Worm (Caenorhabditis elegans) whole organism, L4 larva: ENCODE data around the gene tars-1.

Experiments
- F37D6.2 ChIP-seq: sonication (generic microtip); optimal IDR thresholded peaks from 2 replicates; lab custom pipeline; 2016; ENCODE audit warnings: mild to moderate bottlenecking, missing genetic modification characterization, missing compliant biosample characterization
- F49E8.2 ChIP-seq: sonication (generic microtip); optimal IDR thresholded peaks from 2 replicates; lab custom pipeline; 2016; ENCODE audit warnings: missing compliant biosample characterization, mild to moderate bottlenecking, missing genetic modification characterization, borderline replicate concordance
- T20F7.1 ChIP-seq: fragments of 200-800 bp; sonication (Bioruptor generic); optimal IDR thresholded peaks from 2 replicates; lab custom pipeline; 2018; ENCODE audit warnings: mild to moderate bottlenecking, missing genetic modification characterization, missing compliant biosample characterization
- T26A8.4 ChIP-seq: fragments of 200-800 bp; sonication (Bioruptor generic); IDR thresholded peaks from 2 replicates; pipeline ENCODE4 v1.3.6; 2022; ENCODE audit warnings: missing genetic modification characterization, missing compliant biosample characterization
- Y5F2A.4 ChIP-seq: fragments of 200-800 bp; sonication (Bioruptor generic); optimal IDR thresholded peaks from 2 replicates; lab custom pipeline; 2018; ENCODE audit warnings: mild to moderate bottlenecking, missing genetic modification characterization, missing compliant biosample characterization
- Y75B8A.6 ChIP-seq: fragments of 200-800 bp; sonication (Bioruptor generic); IDR thresholded peaks from 2 replicates; pipeline ENCODE4 v1.3.6; 2022; ENCODE audit warnings: missing genetic modification reagents, missing genetic modification characterization, missing compliant biosample characterization
- ZK337.2 ChIP-seq: fragments of 200-800 bp; sonication (Bioruptor generic); IDR thresholded peaks from 2 replicates; pipeline ENCODE4 v1.3.6; 2022; ENCODE audit warnings: missing genetic modification reagents, missing genetic modification characterization, missing compliant biosample characterization
- aha-1 ChIP-seq: fragments of 150-350 bp; peaks from one replicate; lab custom pipeline; 2014; ENCODE audit warnings: missing biosample characterization, missing genetic modification characterization
- attf-4 ChIP-seq: sonication (generic microtip); optimal IDR thresholded peaks from 3 replicates; lab custom pipeline; 2017; ENCODE audit warnings: missing biosample characterization, missing genetic modification characterization
- ceh-44 ChIP-seq: fragments of 200-800 bp; sonication (Bioruptor generic); IDR thresholded peaks from 2 replicates; pipeline ENCODE4 v1.3.6; 2022; ENCODE audit warnings: missing genetic modification reagents, missing genetic modification characterization, missing compliant biosample characterization
- ceh-62 ChIP-seq: sonication (generic microtip); optimal IDR thresholded peaks from 2 replicates; lab custom pipeline; 2017; ENCODE audit warnings: missing biosample characterization, missing genetic modification characterization
- ceh-82 ChIP-seq: sonication (generic microtip); optimal IDR thresholded peaks from 2 replicates; lab custom pipeline; 2017; ENCODE audit warnings: missing biosample characterization, missing genetic modification characterization
- ces-1 ChIP-seq: fragments of 150-350 bp; sonication (generic microtip); optimal IDR thresholded peaks from 4 replicates; lab custom pipeline; 2014; ENCODE audit warnings: missing biosample characterization, missing genetic modification reagents, missing genetic modification characterization
- cey-2 ChIP-seq: sonication (generic microtip); optimal IDR thresholded peaks from 3 replicates; lab custom pipeline; 2017; ENCODE audit warnings: missing genetic modification characterization, mild to moderate bottlenecking, missing compliant biosample characterization, antibody characterized with exemption, borderline replicate concordance; ENCODE audit not compliant: insufficient read depth
- daf-16 ChIP-seq, 3 experiments: sonication (generic microtip); optimal IDR thresholded peaks; 2 replicates each; lab custom pipeline; 2016 to 2017; ENCODE audit warnings: missing genetic modification characterization in 3 of 3, missing genetic modification reagents in 3 of 3, mild to moderate bottlenecking in 2 of 3, missing compliant biosample characterization in 2 of 3, missing biosample characterization in 1 of 3, moderate library complexity in 1 of 3
- dmd-6 ChIP-seq: fragments of 200-800 bp; sonication (Bioruptor generic); IDR thresholded peaks from 2 replicates; pipeline ENCODE4 v1.3.6; 2022; ENCODE audit warnings: missing genetic modification reagents, missing genetic modification characterization, missing compliant biosample characterization
- duxl-1 ChIP-seq: sonication (generic microtip); optimal IDR thresholded peaks from 2 replicates; lab custom pipeline; 2016; ENCODE audit warnings: mild to moderate bottlenecking, missing genetic modification characterization, moderate library complexity, missing compliant biosample characterization; ENCODE audit not compliant: poor library complexity
- egl-43 ChIP-seq: fragments of 200-800 bp; sonication (Bioruptor generic); IDR thresholded peaks from 2 replicates; pipeline ENCODE4 v1.3.6; 2022; ENCODE audit warnings: missing genetic modification reagents, missing genetic modification characterization, missing compliant biosample characterization
- fos-1 ChIP-seq: fragments of 150-350 bp; optimal IDR thresholded peaks from 2 replicates; lab custom pipeline; 2014; ENCODE audit warnings: missing biosample characterization, missing genetic modification characterization
- gei-8 ChIP-seq: fragments of 200-800 bp; sonication (Bioruptor generic); optimal IDR thresholded peaks from 2 replicates; lab custom pipeline; 2018; ENCODE audit warnings: mild to moderate bottlenecking, missing genetic modification characterization, missing compliant biosample characterization
- hlh-11 ChIP-seq: fragments of 200-800 bp; sonication (Bioruptor generic); optimal IDR thresholded peaks from 2 replicates; lab custom pipeline; 2018; ENCODE audit warnings: mild to moderate bottlenecking, missing genetic modification characterization, missing compliant biosample characterization
- hlh-30 ChIP-seq: sonication (generic microtip); optimal IDR thresholded peaks from 2 replicates; lab custom pipeline; 2017; ENCODE audit warnings: antibody characterized with exemption, mild to moderate bottlenecking, missing genetic modification characterization, missing compliant biosample characterization; ENCODE audit not compliant: insufficient read depth
- jun-1 ChIP-seq: fragments of 150-350 bp; optimal IDR thresholded peaks from 2 replicates; lab custom pipeline; 2014; ENCODE audit warnings: missing biosample characterization, missing genetic modification reagents, missing genetic modification characterization
- lin-29 ChIP-seq: fragments of 200-800 bp; sonication (Bioruptor generic); IDR thresholded peaks from 2 replicates; pipeline ENCODE4 v1.3.6; 2022; ENCODE audit warnings: missing genetic modification reagents, missing genetic modification characterization, missing compliant biosample characterization
- lin-38 ChIP-seq: fragments of 200-800 bp; sonication (Bioruptor generic); IDR thresholded peaks from 2 replicates; pipeline ENCODE4 v1.3.6; 2022; ENCODE audit warnings: missing genetic modification reagents, missing genetic modification characterization, missing compliant biosample characterization
- lsy-2 ChIP-seq, 2 experiments: fragments of 150-350 bp in 1 of 2; sonication (generic microtip) in 1 of 2; optimal IDR thresholded peaks; 2 replicates each; lab custom pipeline; 2014 to 2017; ENCODE audit warnings: missing biosample characterization in 2 of 2, missing genetic modification characterization in 2 of 2
- madf-9 ChIP-seq: fragments of 200-800 bp; sonication (Bioruptor generic); conservative IDR thresholded peaks from 2 replicates; pipeline ENCODE4 v1.3.6; 2022; ENCODE audit warnings: missing genetic modification reagents, missing genetic modification characterization, missing compliant biosample characterization
- mdl-1 ChIP-seq, 2 experiments: fragments of 150-350 bp in 1 of 2; sonication (generic microtip) in 1 of 2; optimal IDR thresholded peaks; 2 replicates each; lab custom pipeline; 2014 to 2017; ENCODE audit warnings: missing biosample characterization in 2 of 2, missing genetic modification characterization in 2 of 2
- mxl-3 ChIP-seq: fragments of 200-800 bp; sonication (Bioruptor generic); optimal IDR thresholded peaks from 2 replicates; lab custom pipeline; 2018; ENCODE audit warnings: mild to moderate bottlenecking, missing genetic modification characterization, missing compliant biosample characterization
- nhr-11 ChIP-seq: fragments of 150-350 bp; optimal IDR thresholded peaks from 2 replicates; lab custom pipeline; 2014; ENCODE audit warnings: missing biosample characterization, missing genetic modification characterization
- nhr-25 ChIP-seq: sonication (generic microtip); optimal IDR thresholded peaks from 2 replicates; lab custom pipeline; 2017; ENCODE audit warnings: missing genetic modification characterization, mild to moderate bottlenecking, missing compliant biosample characterization, antibody characterized with exemption, moderate library complexity, borderline replicate concordance; ENCODE audit not compliant: insufficient read depth
- nhr-28 ChIP-seq: fragments of 150-350 bp; optimal IDR thresholded peaks from 2 replicates; lab custom pipeline; 2014; ENCODE audit warnings: missing biosample characterization, missing genetic modification characterization
- nhr-41 ChIP-seq: fragments of 200-800 bp; sonication (Bioruptor generic); IDR thresholded peaks from 2 replicates; pipeline ENCODE4 v1.3.6; 2022; ENCODE audit warnings: missing genetic modification reagents, missing genetic modification characterization, missing compliant biosample characterization
- nhr-48 ChIP-seq: sonication (generic microtip); optimal IDR thresholded peaks from 2 replicates; lab custom pipeline; 2016; ENCODE audit warnings: mild to moderate bottlenecking, missing genetic modification characterization, missing compliant biosample characterization
- nhr-6 ChIP-seq: fragments of 150-350 bp; optimal IDR thresholded peaks from 2 replicates; lab custom pipeline; 2014; ENCODE audit warnings: missing biosample characterization, missing genetic modification characterization
- pqm-1 ChIP-seq: sonication (generic microtip); optimal IDR thresholded peaks from 2 replicates; lab custom pipeline; 2017; ENCODE audit warnings: missing biosample characterization, missing genetic modification characterization
- rbr-2 ChIP-seq: sonication (generic microtip); optimal IDR thresholded peaks from 2 replicates; lab custom pipeline; 2016; ENCODE audit warnings: missing genotype, missing genetic modification characterization, missing compliant biosample characterization
- saeg-2 ChIP-seq: fragments of 200-800 bp; sonication (Bioruptor generic); IDR thresholded peaks from 2 replicates; pipeline ENCODE4 v1.3.6; 2022; ENCODE audit warnings: missing genetic modification reagents, missing genetic modification characterization, missing compliant biosample characterization
- sdz-12 ChIP-seq: fragments of 200-800 bp; sonication (Bioruptor generic); optimal IDR thresholded peaks from 2 replicates; lab custom pipeline; 2018; ENCODE audit warnings: mild to moderate bottlenecking, missing genetic modification characterization, missing compliant biosample characterization
- set-16 ChIP-seq: fragments of 200-800 bp; sonication (Bioruptor generic); IDR thresholded peaks from 2 replicates; pipeline ENCODE4 v1.3.6; 2022; ENCODE audit warnings: missing genetic modification reagents, missing genetic modification characterization, missing compliant biosample characterization
- snpc-1.2 ChIP-seq: fragments of 200-800 bp; sonication (Bioruptor generic); IDR thresholded peaks from 2 replicates; pipeline ENCODE4 v1.3.6; 2022; ENCODE audit warnings: missing genetic modification reagents, missing genetic modification characterization, missing compliant biosample characterization
- spr-3 ChIP-seq: fragments of 200-800 bp; sonication (Bioruptor generic); optimal IDR thresholded peaks from 2 replicates; lab custom pipeline; 2018; ENCODE audit warnings: mild to moderate bottlenecking, missing genetic modification characterization, missing compliant biosample characterization
- tag-97 ChIP-seq: fragments of 200-800 bp; sonication (Bioruptor generic); IDR thresholded peaks from 2 replicates; pipeline ENCODE4 v1.3.6; 2022; ENCODE audit warnings: missing genetic modification characterization, missing compliant biosample characterization
- tra-1 ChIP-seq: fragments of 200-800 bp; sonication (Bioruptor generic); IDR thresholded peaks from 2 replicates; pipeline ENCODE4 v1.3.6; 2022; ENCODE audit warnings: missing genetic modification reagents, missing genetic modification characterization, missing compliant biosample characterization
- unc-62 ChIP-seq, 3 experiments: fragments of 150-350 bp in 1 of 3; sonication (generic microtip); optimal IDR thresholded peaks in 2 of 3; peaks in 1 of 3; 1 replicate in 1 of 3; 2 replicates in 2 of 3; lab custom pipeline; 2014 to 2017; ENCODE audit warnings: missing biosample characterization in 3 of 3, missing genetic modification characterization in 3 of 3, missing genetic modification reagents in 3 of 3, missing genotype in 1 of 3
- zfp-2 ChIP-seq: sonication (generic microtip); optimal IDR thresholded peaks from 2 replicates; lab custom pipeline; 2016; ENCODE audit warnings: mild to moderate bottlenecking, missing genetic modification characterization, missing compliant biosample characterization

The tars-1 gene

DNA sequence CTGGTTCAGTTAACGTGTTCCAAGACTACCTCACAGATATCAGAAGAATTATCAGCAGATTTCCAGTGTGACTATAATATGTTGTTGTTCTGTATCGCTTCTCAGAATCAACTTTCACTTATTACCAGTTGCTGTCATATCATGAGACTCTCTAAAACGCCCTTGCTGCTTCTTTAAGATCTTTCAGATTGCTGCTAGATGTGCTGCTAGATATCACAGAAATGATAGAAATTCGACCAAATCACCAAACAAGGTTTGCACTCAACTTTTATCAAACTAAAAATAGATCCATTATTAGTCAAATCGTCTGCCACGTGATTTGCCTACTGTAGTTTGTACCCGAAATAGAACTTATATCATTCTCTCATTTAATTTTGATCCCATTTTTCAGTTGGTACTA, 50.9 kb downstream of the tars-1 start (continued):
- no peak for TF ChIP-seq Y5F2A.4 (GFP tag; lab: Kevin White, UChicago)
- TF ChIP-seq, all 104 proteins: peak for 3

- TF ChIP-seq daf-16 (GFP tag; optimal IDR thresholded peaks at IDR 0.05; lab: Kevin White, UChicago) (no peak), daf-16 (tag; optimal IDR thresholded peaks at IDR 0.05; lab: Kevin White, UChicago) (no peak), snpc-1.2 (GFP tag; lab: Robert Waterston, UW) (no peak), ceh-82 (tag; lab: Kevin White, UChicago) (no peak), gei-8 (GFP tag; lab: Kevin White, UChicago) (no peak), duxl-1 (tag; lab: Kevin White, UChicago) (no peak), T20F7.1 (GFP tag; lab: Kevin White, UChicago) (no peak), attf-4 (no peak), T26A8.4 (no peak), lin-29 (no peak), sdz-12 (no peak), hlh-11 (tag; lab: Kevin White, UChicago) (no peak), nhr-11 (tag; lab: Kevin White, UChicago) (no peak)
Measured at ce11 chrII:11642736-11643135, 52.7 kb downstream of the tars-1 start.

DNA sequence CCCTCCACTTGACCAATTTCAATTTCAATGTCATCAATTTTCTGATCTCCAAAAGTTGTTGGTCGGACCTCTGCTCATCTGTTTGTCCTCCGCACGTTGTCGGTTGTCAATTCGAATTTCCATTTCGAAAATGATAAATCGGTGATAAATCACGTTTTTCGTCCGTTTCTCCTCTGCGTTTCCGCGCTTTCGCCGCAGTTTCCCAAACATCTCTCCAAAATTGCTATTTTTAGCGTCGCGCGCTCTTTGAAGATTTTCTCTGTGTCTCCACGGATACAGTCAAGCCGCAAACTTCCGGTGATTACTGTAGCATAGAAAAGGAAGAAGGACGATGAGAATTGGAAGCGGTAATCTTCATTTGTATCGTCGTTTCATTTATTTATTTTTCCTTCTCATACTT, 53.4 kb downstream of the tars-1 start:
- TF ChIP-seq jun-1 (tag; lab: Kevin White, UChicago): no peak
- no peak for TF ChIP-seq F49E8.2 (tag; lab: Kevin White, UChicago)
- TF ChIP-seq hlh-11 (tag; lab: Kevin White, UChicago): peak; percentile 66
- no peak for TF ChIP-seq F37D6.2 (tag; lab: Kevin White, UChicago)
- no peak for TF ChIP-seq spr-3
- TF ChIP-seq pqm-1: no peak
- TF ChIP-seq lsy-2 (tag; optimal IDR thresholded peaks at IDR 0.05; lab: Kevin White, UChicago): peak in 1 of 2 experiments; percentile 16
- peak; percentile 59 for TF ChIP-seq nhr-28 (tag; lab: Kevin White, UChicago)
- TF ChIP-seq lin-38 (GFP tag; lab: Robert Waterston, UW): no peak
- TF ChIP-seq dmd-6 (GFP tag; lab: Robert Waterston, UW): no peak
- TF ChIP-seq zfp-2 (tag; lab: Kevin White, UChicago): no peak
- TF ChIP-seq nhr-6: no peak
- 0 out of 2 replicates have a peak, but pooled peaks have one; percentile 5 for TF ChIP-seq tra-1 (GFP tag; lab: Robert Waterston, UW)
- TF ChIP-seq Y5F2A.4 (GFP tag; lab: Kevin White, UChicago): no peak
- no peak for TF ChIP-seq ceh-62
- TF ChIP-seq fos-1 (tag; lab: Kevin White, UChicago): no peak
- no peak for TF ChIP-seq nhr-11 (tag; lab: Kevin White, UChicago)
- TF ChIP-seq set-16 (GFP tag; lab: Robert Waterston, UW): no peak
- no peak for TF ChIP-seq ZK337.2 (GFP tag; lab: Robert Waterston, UW)
- peak; percentile 53 for TF ChIP-seq mxl-3 (GFP tag; lab: Kevin White, UChicago)
- TF ChIP-seq Y75B8A.6 (GFP tag; lab: Robert Waterston, UW): no peak
- no peak for TF ChIP-seq egl-43
- TF ChIP-seq sdz-12: no peak
- TF ChIP-seq mdl-1 (tag; optimal IDR thresholded peaks at IDR 0.05; lab: Kevin White, UChicago): peak in 1 of 2 experiments; percentile 62
- TF ChIP-seq unc-62 (GFP tag; optimal IDR thresholded peaks at IDR 0.05 in 1 of 2; lab: Kevin White, UChicago): peak in 1 of 2 experiments; percentile 27
- no peak for TF ChIP-seq unc-62 (tag; optimal IDR thresholded peaks at IDR 0.05; lab: Kevin White, UChicago)
- no peak for TF ChIP-seq ceh-44 (GFP tag; lab: Robert Waterston, UW)
- TF ChIP-seq cey-2 (tag; lab: Kevin White, UChicago): no peak
- TF ChIP-seq nhr-48 (tag; lab: Kevin White, UChicago): peak; percentile 25
- no peak for TF ChIP-seq rbr-2
- TF ChIP-seq madf-9 (GFP tag; lab: Robert Waterston, UW): no peak
- no peak for TF ChIP-seq tag-97 (GFP tag; lab: Robert Waterston, UW)
- no peak for TF ChIP-seq nhr-41 (GFP tag; lab: Robert Waterston, UW)
- TF ChIP-seq hlh-30: peak; percentile 5
- TF ChIP-seq nhr-25 (tag; lab: Kevin White, UChicago): no peak
- TF ChIP-seq saeg-2 (GFP tag; lab: Robert Waterston, UW): no peak
- peak; percentile 2 for TF ChIP-seq aha-1
- TF ChIP-seq ces-1: no peak
